Worm (Caenorhabditis elegans) whole organism, L3 larva: ENCODE measurements around the gene str-206.

Experiments
- R02D3.7 ChIP-seq: fragments of 150-350 bp; optimal IDR thresholded peaks from 2 replicates; lab custom pipeline; 2014; ENCODE audit warnings: missing biosample characterization, missing genetic modification characterization
- ama-1 ChIP-seq: fragments of 150-350 bp; optimal IDR thresholded peaks from 2 replicates; lab custom pipeline; 2018
- ceh-16 ChIP-seq: sonication (generic microtip); optimal IDR thresholded peaks from 2 replicates; lab custom pipeline; 2017; ENCODE audit warnings: missing biosample characterization, missing genetic modification characterization
- ceh-28 ChIP-seq: fragments of 150-350 bp; optimal IDR thresholded peaks from 2 replicates; lab custom pipeline; 2014; ENCODE audit warnings: missing biosample characterization, missing genetic modification reagents, missing genetic modification characterization
- ceh-82 ChIP-seq: fragments of 150-350 bp; optimal IDR thresholded peaks from 2 replicates; lab custom pipeline; 2014; ENCODE audit warnings: missing biosample characterization, missing genetic modification characterization
- ceh-9 ChIP-seq: sonication (generic microtip); optimal IDR thresholded peaks from 2 replicates; lab custom pipeline; 2018; ENCODE audit warnings: missing biosample characterization, missing genetic modification characterization
- daf-12 ChIP-seq: fragments of 150-350 bp; optimal IDR thresholded peaks from 2 replicates; lab custom pipeline; 2014; ENCODE audit warnings: missing biosample characterization, missing genetic modification reagents, missing genetic modification characterization
- egl-27 ChIP-seq: sonication (generic microtip); optimal IDR thresholded peaks from 4 replicates; lab custom pipeline; 2017; ENCODE audit warnings: missing biosample characterization, missing genetic modification reagents, missing genetic modification characterization
- egl-5 ChIP-seq: fragments of 150-350 bp; optimal IDR thresholded peaks from 2 replicates; lab custom pipeline; 2017; ENCODE audit warnings: missing biosample characterization, missing genetic modification reagents, missing genetic modification characterization, inconsistent platforms
- elt-2 ChIP-seq: sonication (generic microtip); optimal IDR thresholded peaks from 2 replicates; lab custom pipeline; 2016; ENCODE audit warnings: missing genetic modification reagents, mild to moderate bottlenecking, missing genetic modification characterization, missing compliant biosample characterization
- elt-3 ChIP-seq, 3 experiments: fragments of 150-350 bp in 1 of 3; sonication (generic microtip) in 2 of 3; optimal IDR thresholded peaks; 2 replicates in 2 of 3; 4 replicates in 1 of 3; lab custom pipeline; 2014 to 2017; ENCODE audit warnings: missing biosample characterization in 3 of 3, missing genetic modification characterization in 3 of 3
- eor-1 ChIP-seq, 2 experiments: fragments of 150-350 bp; optimal IDR thresholded peaks; 2 replicates each; lab custom pipeline; 2014 to 2018; ENCODE audit warnings: missing biosample characterization in 2 of 2, missing genetic modification characterization in 2 of 2
- fkh-10 ChIP-seq: sonication (generic microtip); optimal IDR thresholded peaks from 2 replicates; lab custom pipeline; 2017; ENCODE audit warnings: missing biosample characterization, missing genetic modification reagents, missing genetic modification characterization
- fkh-2 ChIP-seq: fragments of 150-350 bp; optimal IDR thresholded peaks from 2 replicates; lab custom pipeline; 2014; ENCODE audit warnings: missing biosample characterization, missing genetic modification reagents, missing genetic modification characterization
- fos-1 ChIP-seq: fragments of 150-350 bp; optimal IDR thresholded peaks from 2 replicates; lab custom pipeline; 2014; ENCODE audit warnings: missing biosample characterization, missing genetic modification characterization
- jun-1 ChIP-seq: fragments of 150-350 bp; optimal IDR thresholded peaks from 2 replicates; lab custom pipeline; 2014; ENCODE audit warnings: missing biosample characterization, missing genetic modification reagents, missing genetic modification characterization
- lin-39 ChIP-seq: fragments of 150-350 bp; optimal IDR thresholded peaks from 2 replicates; lab custom pipeline; 2018; ENCODE audit warnings: missing biosample characterization, missing genetic modification reagents, missing genetic modification characterization
- lsy-12 ChIP-seq: sonication (generic microtip); optimal IDR thresholded peaks from 2 replicates; lab custom pipeline; 2016; ENCODE audit warnings: mild to moderate bottlenecking, missing genetic modification characterization, missing compliant biosample characterization
- mdl-1 ChIP-seq: fragments of 150-350 bp; optimal IDR thresholded peaks from 2 replicates; lab custom pipeline; 2014; ENCODE audit warnings: missing biosample characterization, missing genetic modification characterization
- mml-1 ChIP-seq: fragments of 150-350 bp; sonication (generic microtip); optimal IDR thresholded peaks from 3 replicates; lab custom pipeline; 2014; ENCODE audit warnings: missing biosample characterization, missing genetic modification characterization
- nfya-1 ChIP-seq: sonication (generic microtip); optimal IDR thresholded peaks from 2 replicates; lab custom pipeline; 2017; ENCODE audit warnings: missing genetic modification characterization, mild to moderate bottlenecking, missing compliant biosample characterization, antibody characterized with exemption, moderate library complexity; ENCODE audit not compliant: insufficient read depth
- nhr-11 ChIP-seq: fragments of 150-350 bp; optimal IDR thresholded peaks from 2 replicates; lab custom pipeline; 2014; ENCODE audit warnings: missing biosample characterization, missing genetic modification characterization
- nhr-12 ChIP-seq: fragments of 150-350 bp; optimal IDR thresholded peaks from 2 replicates; lab custom pipeline; 2014; ENCODE audit warnings: missing biosample characterization, missing genetic modification characterization
- nhr-237 ChIP-seq: fragments of 150-350 bp; optimal IDR thresholded peaks from 2 replicates; lab custom pipeline; 2014; ENCODE audit warnings: missing biosample characterization, missing genetic modification characterization
- nhr-25 ChIP-seq: sonication (generic microtip); optimal IDR thresholded peaks from 2 replicates; lab custom pipeline; 2017; ENCODE audit warnings: missing biosample characterization, missing genetic modification characterization
- nhr-28 ChIP-seq: fragments of 150-350 bp; optimal IDR thresholded peaks from 2 replicates; lab custom pipeline; 2014; ENCODE audit warnings: missing biosample characterization, missing genetic modification characterization
- nhr-43 ChIP-seq: sonication (generic microtip); optimal IDR thresholded peaks from 2 replicates; lab custom pipeline; 2016; ENCODE audit warnings: mild to moderate bottlenecking, missing genetic modification characterization, missing compliant biosample characterization; ENCODE audit not compliant: poor library complexity, severe bottlenecking
- nhr-67 ChIP-seq: fragments of 150-350 bp; optimal IDR thresholded peaks from 2 replicates; lab custom pipeline; 2014; ENCODE audit warnings: missing biosample characterization, missing genetic modification characterization
- pha-4 ChIP-seq: fragments of 150-350 bp; optimal IDR thresholded peaks from 2 replicates; lab custom pipeline; 2014; ENCODE audit warnings: missing biosample characterization, missing genetic modification reagents, missing genetic modification characterization
- pqm-1 ChIP-seq: fragments of 150-350 bp; optimal IDR thresholded peaks from 2 replicates; lab custom pipeline; 2017; ENCODE audit warnings: missing biosample characterization, missing genetic modification characterization, inconsistent platforms
- tbx-2 ChIP-seq: sonication (generic microtip); optimal IDR thresholded peaks from 2 replicates; lab custom pipeline; 2016; ENCODE audit warnings: mild to moderate bottlenecking, missing genetic modification characterization, missing compliant biosample characterization
- unc-39 ChIP-seq: sonication (generic microtip); optimal IDR thresholded peaks from 4 replicates; lab custom pipeline; 2017; ENCODE audit warnings: missing biosample characterization, missing genetic modification characterization
- ztf-11 ChIP-seq: fragments of 150-350 bp; optimal IDR thresholded peaks from 2 replicates; lab custom pipeline; 2014; ENCODE audit warnings: missing biosample characterization, missing genetic modification characterization
- ztf-4 ChIP-seq: fragments of 150-350 bp; optimal IDR thresholded peaks from 2 replicates; lab custom pipeline; 2014; ENCODE audit warnings: missing biosample characterization, missing genetic modification characterization

Gene str-206

ce11 chrV:6224494-6224959 is 6.6 kb downstream of the str-206 start (continued):
- TF ChIP-seq daf-12 (no peak), nhr-25 (peak; percentile 95), nfya-1 (tag; lab: Kevin White, UChicago) (peak; percentile 97), ceh-9 (tag; lab: Kevin White, UChicago) (no peak), mdl-1 (tag; lab: Kevin White, UChicago) (peak; percentile 93), nhr-28 (tag; lab: Kevin White, UChicago) (no peak), nhr-43 (peak; percentile 88), unc-39 (tag; lab: Kevin White, UChicago) (peak; percentile 56)

- no peak for TF ChIP-seq lin-39 (tag; lab: Kevin White, UChicago)
- TF ChIP-seq ama-1 (lab: Kevin White, UChicago) = peak; percentile 95
- TF ChIP-seq nhr-237 (tag; lab: Kevin White, UChicago) = no peak
- no peak for TF ChIP-seq daf-12
- peak; percentile 11 for TF ChIP-seq ztf-4 (tag; lab: Kevin White, UChicago)
- peak in 1 of 2 experiments; percentile 53 for TF ChIP-seq eor-1 (tag; optimal IDR thresholded peaks at IDR 0.05; lab: Kevin White, UChicago)
- TF ChIP-seq R02D3.7 (tag; lab: Kevin White, UChicago) = no peak
- peak; percentile 30 for TF ChIP-seq nhr-43
- TF ChIP-seq elt-3 (tag; optimal IDR thresholded peaks at IDR 0.05; lab: Kevin White, UChicago) = peak in 1 of 3 experiments; percentile 9
These were observed 7.2 kb downstream of the str-206 start for ce11 chrV:6224984-6225617.

ce11 chrV:6225745-6226528 is 8.0 kb downstream of the str-206 start:
- TF ChIP-seq nhr-25 (peak; percentile 15), pqm-1 (no peak), ztf-4 (tag; lab: Kevin White, UChicago) (peak; percentile 8), pha-4 (tag; lab: Kevin White, UChicago) (peak; percentile 28), ama-1 (lab: Kevin White, UChicago) (peak; percentile 92), ceh-28 (no peak), mdl-1 (tag; lab: Kevin White, UChicago) (no peak), lin-39 (tag; lab: Kevin White, UChicago) (peak; percentile 46), fkh-2 (no peak), egl-27 (tag; lab: Kevin White, UChicago) (no peak)

- TF ChIP-seq nhr-12 (tag; lab: Kevin White, UChicago) (no peak), elt-3 (tag; optimal IDR thresholded peaks at IDR 0.05; lab: Kevin White, UChicago) (no peak), egl-27 (tag; lab: Kevin White, UChicago) (no peak), ceh-16 (no peak), tbx-2 (tag; lab: Kevin White, UChicago) (no peak), unc-39 (tag; lab: Kevin White, UChicago) (no peak), fkh-2 (no peak), fkh-10 (GFP tag; lab: Kevin White, UChicago) (no peak), nhr-43 (peak; percentile 34), jun-1 (tag; lab: Kevin White, UChicago) (peak; percentile 24), lin-39 (tag; lab: Kevin White, UChicago) (no peak), ama-1 (lab: Kevin White, UChicago) (peak; percentile 87), mml-1 (tag; lab: Kevin White, UChicago) (no peak), nhr-67 (tag; lab: Kevin White, UChicago) (no peak), pha-4 (tag; lab: Kevin White, UChicago) (peak; percentile 52), nhr-11 (tag; lab: Kevin White, UChicago) (no peak), elt-2 (tag; lab: Kevin White, UChicago) (no peak), ztf-11 (tag; lab: Kevin White, UChicago) (no peak), lsy-12 (tag; lab: Kevin White, UChicago) (peak; percentile 35), ceh-28 (no peak), ceh-82 (tag; lab: Kevin White, UChicago) (no peak), mdl-1 (tag; lab: Kevin White, UChicago) (no peak), egl-5 (tag; lab: Kevin White, UChicago) (peak; percentile 28), eor-1 (tag; optimal IDR thresholded peaks at IDR 0.05; lab: Kevin White, UChicago) (no peak), fos-1 (tag; lab: Kevin White, UChicago) (no peak)
These were observed 8.7 kb downstream of the str-206 start, which contains the start of gene W06H8.6 for ce11 chrV:6226530-6227125. Gene W06H8.6, minus strand, starts transcription at chrV:6227010.
